Worm (Caenorhabditis elegans) whole organism, late embryonic: ENCODE data around the gene cif-1.

Experiments used
- C08G9.2 ChIP-seq: sonication (generic microtip); optimal IDR thresholded peaks from 2 replicates; lab custom pipeline; 2016; ENCODE audit warnings: mild to moderate bottlenecking, missing genetic modification characterization, moderate library complexity, missing compliant biosample characterization
- ama-1 ChIP-seq: fragments of 150-350 bp; optimal IDR thresholded peaks from 2 replicates; lab custom pipeline; 2014
- ceh-31 ChIP-seq: sonication (generic microtip); optimal IDR thresholded peaks from 2 replicates; lab custom pipeline; 2016; ENCODE audit warnings: missing genetic modification characterization, missing compliant biosample characterization
- ceh-9 ChIP-seq: sonication (generic microtip); optimal IDR thresholded peaks from 2 replicates; lab custom pipeline; 2016; ENCODE audit warnings: mild to moderate bottlenecking, missing genetic modification characterization, inconsistent platforms, missing compliant biosample characterization
- elt-2 ChIP-seq: sonication (generic microtip); optimal IDR thresholded peaks from 2 replicates; lab custom pipeline; 2016; ENCODE audit warnings: missing genetic modification reagents, missing genetic modification characterization, missing compliant biosample characterization
- ets-4 ChIP-seq: sonication (generic microtip); optimal IDR thresholded peaks from 2 replicates; lab custom pipeline; 2016; ENCODE audit warnings: missing genetic modification characterization, missing compliant biosample characterization
- nhr-11 ChIP-seq: fragments of 150-350 bp; optimal IDR thresholded peaks from 2 replicates; lab custom pipeline; 2014; ENCODE audit warnings: missing biosample characterization, missing genetic modification characterization
- pha-4 ChIP-seq: fragments of 150-350 bp; optimal IDR thresholded peaks from 2 replicates; lab custom pipeline; 2018; ENCODE audit warnings: missing biosample characterization, missing genetic modification reagents, missing genetic modification characterization
- sox-2 ChIP-seq: fragments of 200-800 bp; sonication (Bioruptor generic); IDR thresholded peaks from 2 replicates; pipeline ENCODE4 v1.3.6; 2022; ENCODE audit warnings: missing genetic modification reagents, missing genetic modification characterization, missing compliant biosample characterization
- syd-9 ChIP-seq: sonication (generic microtip); optimal IDR thresholded peaks from 2 replicates; lab custom pipeline; 2016; ENCODE audit warnings: mild to moderate bottlenecking, missing genetic modification characterization, moderate library complexity, missing compliant biosample characterization
- tbx-2 ChIP-seq: sonication (generic microtip); optimal IDR thresholded peaks from 2 replicates; lab custom pipeline; 2016; ENCODE audit warnings: missing genetic modification characterization, missing compliant biosample characterization
- unc-3 ChIP-seq, 2 experiments: fragments of 200-800 bp in 1 of 2; sonication (Bioruptor generic) in 1 of 2; sonication (generic microtip) in 1 of 2; conservative IDR thresholded peaks in 1 of 2; optimal IDR thresholded peaks in 1 of 2; 2 replicates each; pipeline versions ENCODE4 v1.3.6 to Lab custom; 2016 to 2022; ENCODE audit warnings: missing compliant biosample characterization in 2 of 2, missing genetic modification characterization in 2 of 2, missing genetic modification reagents in 1 of 2

- TF ChIP-seq pha-4 (tag; lab: Kevin White, UChicago) (no peak), ama-1 (lab: Kevin White, UChicago) (no peak), nhr-11 (tag; lab: Kevin White, UChicago) (no peak), ceh-9 (no peak), unc-3 (GFP tag; conservative IDR thresholded peaks at IDR 0.05; lab: Robert Waterston, UW) (no peak), unc-3 (tag; optimal IDR thresholded peaks at IDR 0.05; lab: Kevin White, UChicago) (no peak), elt-2 (tag; lab: Kevin White, UChicago) (no peak), syd-9 (tag; lab: Kevin White, UChicago) (no peak), ets-4 (tag; lab: Kevin White, UChicago) (no peak), sox-2 (GFP tag; lab: Robert Waterston, UW) (no peak), C08G9.2 (tag; lab: Kevin White, UChicago) (no peak), ceh-31 (tag; lab: Kevin White, UChicago) (no peak), tbx-2 (no peak)
Measured at ce11 chrIV:4673332-4673731, 37.2 kb downstream of the cif-1 start.
